Fruit fly (Drosophila melanogaster) whole organism, embryonic: ENCODE measurements around the gene CG17929.
A peak's percentile ranks its signal among the peaks of the same experiment; 100 is the strongest.

ENCODE experiments used
- Asciz ChIP-seq: fragments of 200-800 bp; sonication (Bioruptor generic); optimal IDR thresholded peaks from 2 replicates; lab custom pipeline; 2017; ENCODE audit warnings: missing biosample characterization, mild to moderate bottlenecking, missing genetic modification characterization, missing genetic modification reagents
- Bgb ChIP-seq: fragments of 200-800 bp; sonication (Bioruptor generic); IDR thresholded peaks from 2 replicates; pipeline ENCODE4 v1.3.6; 2022; ENCODE audit warnings: missing biosample characterization, missing genetic modification characterization; ENCODE audit not compliant: partially characterized antibody
- BtbVII ChIP-seq: fragments of 200-800 bp; sonication (Bioruptor generic); optimal IDR thresholded peaks from 3 replicates; lab custom pipeline; 2017; ENCODE audit warnings: missing biosample characterization, mild to moderate bottlenecking, missing genetic modification characterization
- CG10462 ChIP-seq: fragments of 200-800 bp; sonication (Bioruptor generic); optimal IDR thresholded peaks from 2 replicates; lab custom pipeline; 2016; ENCODE audit warnings: missing biosample characterization, missing genetic modification characterization
- CG16863 ChIP-seq: fragments of 200-800 bp; sonication (Bioruptor generic); optimal IDR thresholded peaks from 3 replicates; lab custom pipeline; 2016; ENCODE audit warnings: missing biosample characterization, missing genetic modification characterization
- CG17328 ChIP-seq: fragments of 200-800 bp; sonication (Bioruptor generic); IDR thresholded peaks from 2 replicates; pipeline ENCODE4 v1.3.6; 2022; ENCODE audit warnings: missing biosample characterization, missing genetic modification characterization
- CG17829 ChIP-seq: fragments of 200-800 bp; optimal IDR thresholded peaks from 2 replicates; lab custom pipeline; 2019; ENCODE audit warnings: missing biosample characterization, mild to moderate bottlenecking, missing genetic modification characterization, moderate library complexity
- CG2116 ChIP-seq: fragments of 200-800 bp; sonication (Bioruptor generic); optimal IDR thresholded peaks from 3 replicates; lab custom pipeline; 2018; ENCODE audit warnings: missing biosample characterization, mild to moderate bottlenecking, missing genetic modification characterization
- CG3281 ChIP-seq: fragments of 200-800 bp; sonication (Bioruptor generic); optimal IDR thresholded peaks from 3 replicates; lab custom pipeline; 2017; ENCODE audit warnings: missing biosample characterization, mild to moderate bottlenecking, missing genetic modification characterization
- CG34376 ChIP-seq: fragments of 200-800 bp; sonication (Bioruptor generic); optimal IDR thresholded peaks from 2 replicates; lab custom pipeline; 2018; ENCODE audit warnings: missing biosample characterization, mild to moderate bottlenecking, missing genetic modification characterization
- CG4730 ChIP-seq: fragments of 200-800 bp; sonication (Bioruptor generic); IDR thresholded peaks from 2 replicates; pipeline ENCODE4 v1.3.6; 2022; ENCODE audit warnings: missing biosample characterization, missing genetic modification characterization
- CG6254 ChIP-seq: fragments of 200-800 bp; sonication (Bioruptor generic); optimal IDR thresholded peaks from 3 replicates; lab custom pipeline; 2017; ENCODE audit warnings: mild to moderate bottlenecking, missing biosample characterization, missing genetic modification reagents, missing genetic modification characterization
- CG6683 ChIP-seq: fragments of 200-800 bp; sonication (Bioruptor generic); optimal IDR thresholded peaks from 2 replicates; lab custom pipeline; 2017; ENCODE audit warnings: missing biosample characterization, mild to moderate bottlenecking, missing genetic modification characterization, missing genetic modification reagents
- CG8944 ChIP-seq: fragments of 200-800 bp; sonication (Bioruptor generic); optimal IDR thresholded peaks from 3 replicates; lab custom pipeline; 2016; ENCODE audit warnings: missing biosample characterization, missing genetic modification characterization
- CG9876 ChIP-seq: fragments of 200-800 bp; sonication (Bioruptor generic); optimal IDR thresholded peaks from 2 replicates; lab custom pipeline; 2016; ENCODE audit warnings: missing biosample characterization, missing genetic modification characterization
- Eip74EF ChIP-seq, 2 experiments: fragments of 200-800 bp in 1 of 2; fragments of >200 bp in 1 of 2; sonication (Bioruptor generic) in 1 of 2; optimal IDR thresholded peaks; 2 replicates each; lab custom pipeline; 2017 to 2019; ENCODE audit warnings: missing biosample characterization in 2 of 2, missing genetic modification characterization in 2 of 2, mild to moderate bottlenecking in 1 of 2, moderate library complexity in 1 of 2
- Hr78 ChIP-seq, 2 experiments: fragments of 200-800 bp in 1 of 2; fragments of >200 bp in 1 of 2; sonication (Bioruptor generic) in 1 of 2; optimal IDR thresholded peaks; 2 replicates each; lab custom pipeline; 2017 to 2019; ENCODE audit warnings: missing biosample characterization in 2 of 2, missing genetic modification characterization in 2 of 2, mild to moderate bottlenecking in 1 of 2, moderate library complexity in 1 of 2
- Poxn ChIP-seq: fragments of 200-800 bp; sonication (Bioruptor generic); IDR thresholded peaks from 2 replicates; pipeline ENCODE4 v1.3.6; 2022; ENCODE audit warnings: missing biosample characterization, missing genetic modification characterization
- Usf ChIP-seq: fragments of 200-800 bp; sonication (Bioruptor generic); optimal IDR thresholded peaks from 2 replicates; lab custom pipeline; 2017; ENCODE audit warnings: missing genotype, missing biosample characterization, missing genetic modification characterization
- aop ChIP-seq: fragments of 200-800 bp; sonication (Bioruptor generic); IDR thresholded peaks from 2 replicates; pipeline ENCODE4 v1.3.6; 2022; ENCODE audit warnings: missing biosample characterization, missing genetic modification characterization
- ara ChIP-seq: fragments of 200-800 bp; sonication (Bioruptor generic); IDR thresholded peaks from 2 replicates; pipeline ENCODE4 v1.3.6; 2022; ENCODE audit warnings: missing biosample characterization, missing genetic modification characterization
- bowl ChIP-seq: fragments of 200-800 bp; sonication (Bioruptor generic); IDR thresholded peaks from 2 replicates; pipeline ENCODE4 v1.3.6; 2022; ENCODE audit warnings: missing biosample characterization, missing genetic modification characterization
- ci ChIP-seq: fragments of 200-800 bp; sonication (Bioruptor generic); IDR thresholded peaks from 3 replicates; pipeline ENCODE4 v1.3.6; 2022; ENCODE audit warnings: missing biosample characterization, missing genetic modification characterization
- cwo ChIP-seq: fragments of 200-800 bp; sonication (Bioruptor generic); optimal IDR thresholded peaks from 3 replicates; lab custom pipeline; 2017; ENCODE audit warnings: missing biosample characterization, missing genetic modification characterization, mild to moderate bottlenecking, moderate library complexity, missing genetic modification reagents
- exex ChIP-seq: fragments of 200-800 bp; sonication (Bioruptor generic); optimal IDR thresholded peaks from 4 replicates; lab custom pipeline; 2018; ENCODE audit warnings: missing biosample characterization, mild to moderate bottlenecking, missing genetic modification characterization, moderate library complexity
- fd96Cb ChIP-seq: fragments of 200-800 bp; sonication (Bioruptor generic); optimal IDR thresholded peaks from 2 replicates; lab custom pipeline; 2018; ENCODE audit warnings: missing biosample characterization, mild to moderate bottlenecking, missing genetic modification characterization, moderate library complexity
- fu2 ChIP-seq: fragments of 200-800 bp; sonication (Bioruptor generic); optimal IDR thresholded peaks from 2 replicates; lab custom pipeline; 2016; ENCODE audit warnings: missing biosample characterization, missing genetic modification characterization
- grn ChIP-seq: fragments of 200-800 bp; sonication (Bioruptor generic); optimal IDR thresholded peaks from 3 replicates; lab custom pipeline; 2017; ENCODE audit warnings: missing biosample characterization, missing genetic modification characterization
- her ChIP-seq: fragments of 200-800 bp; sonication (Bioruptor generic); optimal IDR thresholded peaks from 2 replicates; lab custom pipeline; 2016; ENCODE audit warnings: missing biosample characterization, missing genetic modification characterization
- lab ChIP-seq: fragments of 200-800 bp; sonication (Bioruptor generic); optimal IDR thresholded peaks from 3 replicates; lab custom pipeline; 2017; ENCODE audit warnings: missing biosample characterization, missing genetic modification characterization, mild to moderate bottlenecking, moderate library complexity, missing genetic modification reagents
- mirr ChIP-seq: fragments of 200-800 bp; sonication (Bioruptor generic); optimal IDR thresholded peaks from 3 replicates; lab custom pipeline; 2018; ENCODE audit warnings: missing biosample characterization, mild to moderate bottlenecking, missing genetic modification characterization
- nmo ChIP-seq: fragments of 200-800 bp; sonication (Bioruptor generic); optimal IDR thresholded peaks from 2 replicates; lab custom pipeline; 2018; ENCODE audit warnings: missing biosample characterization, mild to moderate bottlenecking, missing genetic modification characterization, moderate library complexity
- run ChIP-seq: fragments of 200-800 bp; sonication (Bioruptor generic); optimal IDR thresholded peaks from 3 replicates; lab custom pipeline; 2018; ENCODE audit warnings: missing biosample characterization, mild to moderate bottlenecking, missing genetic modification characterization
- sc ChIP-seq, 3 experiments: fragments of >200 bp in 2 of 3; fragments of 200-800 bp in 1 of 3; sonication (Bioruptor generic) in 1 of 3; optimal IDR thresholded peaks; 2 replicates in 2 of 3; 3 replicates in 1 of 3; lab custom pipeline; 2017; ENCODE audit warnings: mild to moderate bottlenecking in 1 of 3, missing biosample characterization in 1 of 3, missing genetic modification characterization in 1 of 3, missing genetic modification reagents in 1 of 3
- sd ChIP-seq: fragments of 200-800 bp; sonication (Bioruptor generic); optimal IDR thresholded peaks from 3 replicates; lab custom pipeline; 2018; ENCODE audit warnings: missing biosample characterization, mild to moderate bottlenecking, missing genetic modification characterization, moderate library complexity
- sens ChIP-seq: fragments of 200-800 bp; sonication (Bioruptor generic); peaks from one replicate; lab custom pipeline; 2016; ENCODE audit warnings: missing biosample characterization, missing genetic modification characterization
- sqz ChIP-seq: fragments of 200-800 bp; sonication (Bioruptor generic); optimal IDR thresholded peaks from 3 replicates; lab custom pipeline; 2018; ENCODE audit warnings: missing biosample characterization, mild to moderate bottlenecking, missing genetic modification characterization
- sug ChIP-seq: fragments of 200-800 bp; optimal IDR thresholded peaks from 2 replicates; lab custom pipeline; 2019; ENCODE audit warnings: missing biosample characterization, mild to moderate bottlenecking, missing genetic modification characterization, moderate library complexity
- vnd ChIP-seq: fragments of 200-800 bp; sonication (Bioruptor generic); IDR thresholded peaks from 3 replicates; pipeline ENCODE4 v1.3.6; 2022; ENCODE audit warnings: missing biosample characterization, missing genetic modification characterization; ENCODE audit not compliant: partially characterized antibody

CG17929 gene

dm6 chr3R:16341817-16342374 lies 16.6 kb downstream of the CG17929 start, which contains the start of the genes SF2 and pad (continued):
- TF ChIP-seq Asciz (GFP tag; lab: Kevin White, UChicago) (peak; percentile 40), Bgb (GFP tag; lab: Robert Waterston, UW) (peak; percentile 90), her (GFP tag; lab: Kevin White, UChicago) (no peak), Poxn (GFP tag; lab: Robert Waterston, UW) (no peak; the same call in 1 of the 2 replicates), sc (optimal IDR thresholded peaks at IDR 0.05; lab: Kevin White, UChicago) (no peak), sc (GFP tag; optimal IDR thresholded peaks at IDR 0.05; lab: Kevin White, UChicago) (peak; percentile 34), CG6683 (GFP tag; lab: Kevin White, UChicago) (peak; percentile 14), Usf (GFP tag; lab: Kevin White, UChicago) (peak; percentile 55), Eip74EF (GFP tag; optimal IDR thresholded peaks at IDR 0.05; lab: Kevin White, UChicago) (peak in 1 of 2 experiments; percentile 18), CG2116 (GFP tag; lab: Kevin White, UChicago) (peak; percentile 95)

- TF ChIP-seq bowl = no peak
- no peak for TF ChIP-seq fu2
- TF ChIP-seq ci (GFP tag; lab: Robert Waterston, UW) = 0 out of 3 replicates have a peak, but pooled peaks have one; percentile 29
- TF ChIP-seq CG16863 (GFP tag; lab: Kevin White, UChicago) = no peak
- no peak for TF ChIP-seq CG8944 (GFP tag; lab: Kevin White, UChicago)
- no peak for TF ChIP-seq CG17328
- TF ChIP-seq run (tag; lab: Kevin White, UChicago) = no peak
- peak; percentile 90 for TF ChIP-seq exex (tag; lab: Kevin White, UChicago)
- peak; percentile 65 for TF ChIP-seq CG34376
- no peak for TF ChIP-seq CG6254
- peak in 1 of 2 experiments; percentile 77 for TF ChIP-seq Hr78 (GFP tag; optimal IDR thresholded peaks at IDR 0.05; lab: Kevin White, UChicago)
- no peak for TF ChIP-seq sens (GFP tag; lab: Kevin White, UChicago)
- TF ChIP-seq grn (GFP tag; lab: Kevin White, UChicago) = peak; percentile 93
- TF ChIP-seq cwo (GFP tag; lab: Kevin White, UChicago) = peak; percentile 73
- TF ChIP-seq aop (GFP tag; lab: Robert Waterston, UW) = no peak
- no peak for TF ChIP-seq nmo (GFP tag; lab: Kevin White, UChicago)
- peak; percentile 18 for TF ChIP-seq CG3281 (GFP tag; lab: Kevin White, UChicago)
- no peak for TF ChIP-seq CG9876 (GFP tag; lab: Kevin White, UChicago)
- peak; percentile 91 for TF ChIP-seq sd
- TF ChIP-seq ara = no peak
- no peak for TF ChIP-seq CG17829 (tag; lab: Kevin White, UChicago)
- TF ChIP-seq fd96Cb (tag; lab: Kevin White, UChicago) = no peak
- TF ChIP-seq lab (GFP tag; lab: Kevin White, UChicago) = peak; percentile 3
- TF ChIP-seq CG10462 (GFP tag; lab: Kevin White, UChicago) = no peak
- peak; percentile 85 for TF ChIP-seq sug (tag; lab: Kevin White, UChicago)
- TF ChIP-seq vnd (GFP tag; lab: Robert Waterston, UW) = no peak
- peak; percentile 66 for TF ChIP-seq mirr (GFP tag; lab: Kevin White, UChicago)
- TF ChIP-seq sqz (GFP tag; lab: Kevin White, UChicago) = peak; percentile 86
- TF ChIP-seq CG4730 (GFP tag; lab: Robert Waterston, UW) = no peak
- peak; percentile 10 for TF ChIP-seq BtbVII (GFP tag; lab: Kevin White, UChicago)
Measured at dm6 chr3R:16347626-16348264, 22.5 kb downstream of the CG17929 start.
